Worm (Caenorhabditis elegans): ENCODE results near the gene mlc-5.

mlc-5 gene

ce11 chrIII:13623014-13623413 is at the start of gene mlc-5:
Gene mlc-5, plus strand, starts transcription at chrIII:13623314.
- no peak for TF ChIP-seq B0310.2 (tag; optimal IDR thresholded peaks at IDR 0.05)
- no peak for TF ChIP-seq tbx-11 (GFP tag; IDR thresholded peaks at IDR 0.05)
- TF ChIP-seq flt-1 (GFP tag; IDR thresholded peaks at IDR 0.05): no peak
- TF ChIP-seq hmg-4 (GFP tag; optimal IDR thresholded peaks at IDR 0.05): no peak
- TF ChIP-seq pes-1 (GFP tag; IDR thresholded peaks at IDR 0.05): no peak
- no peak for TF ChIP-seq F13C5.2 (tag; optimal IDR thresholded peaks at IDR 0.05)
- no peak for TF ChIP-seq hmbx-1 (tag; optimal IDR thresholded peaks at IDR 0.05)
- no peak for TF ChIP-seq sea-1 (GFP tag; conservative IDR thresholded peaks at IDR 0.05)
- TF ChIP-seq ceh-36 (tag; optimal IDR thresholded peaks at IDR 0.05): no peak
- TF ChIP-seq ama-1 (optimal IDR thresholded peaks at IDR 0.05): no peak
- no peak for TF ChIP-seq aly-1 (tag; optimal IDR thresholded peaks at IDR 0.05)
- no peak for TF ChIP-seq hnd-1 (tag; optimal IDR thresholded peaks at IDR 0.05)
- TF ChIP-seq scrt-1 (GFP tag; IDR thresholded peaks at IDR 0.05): no peak
- TF ChIP-seq ceh-13 (GFP tag; optimal IDR thresholded peaks at IDR 0.05): no peak
- no peak for TF ChIP-seq tbx-37 (GFP tag; conservative IDR thresholded peaks at IDR 0.05)
- no peak for TF ChIP-seq tra-4 (tag; optimal IDR thresholded peaks at IDR 0.05)
- no peak for TF ChIP-seq ets-7 (tag; optimal IDR thresholded peaks at IDR 0.05)

DNA sequence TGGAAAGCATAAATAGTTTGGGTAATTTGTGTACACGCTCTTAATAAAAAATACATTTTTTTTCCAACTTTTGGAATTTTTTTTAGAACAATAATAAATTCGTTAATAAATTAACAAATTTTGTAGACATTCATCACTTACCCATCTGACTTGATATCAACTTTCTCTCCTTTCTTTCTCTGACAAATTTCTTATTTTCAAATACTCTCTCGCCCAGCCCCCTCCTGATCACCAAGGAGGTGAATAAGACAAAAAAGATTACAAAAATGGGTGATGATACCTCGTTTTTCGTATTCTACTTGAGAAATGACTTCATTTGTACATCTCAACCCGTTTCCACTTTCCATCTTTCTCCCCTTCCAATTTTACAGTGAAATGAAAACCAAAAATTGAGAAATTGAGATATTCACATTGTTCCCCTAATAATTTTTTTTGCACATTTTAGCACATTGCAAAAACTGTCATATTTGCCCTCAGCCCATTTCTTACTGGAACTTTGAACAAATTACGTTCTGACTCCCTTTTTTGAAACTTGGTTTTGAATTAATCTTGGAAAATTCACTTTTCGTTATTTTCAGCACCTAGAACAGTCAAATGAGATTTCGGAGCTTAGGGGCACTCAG is 47.4 kb upstream of the mlc-5 start, which contains the start of gene osm-7:
Gene osm-7, plus strand, starts transcription at position 573 of the 623 bp plus-strand sequence.
- TF ChIP-seq hmg-4 (GFP tag; optimal IDR thresholded peaks at IDR 0.05) (no peak), B0310.2 (tag; optimal IDR thresholded peaks at IDR 0.05) (no peak), aly-1 (tag; optimal IDR thresholded peaks at IDR 0.05) (no peak), tbx-11 (GFP tag; IDR thresholded peaks at IDR 0.05) (no peak), tra-4 (tag; optimal IDR thresholded peaks at IDR 0.05) (no peak), F13C5.2 (tag; optimal IDR thresholded peaks at IDR 0.05) (no peak), ceh-36 (tag; optimal IDR thresholded peaks at IDR 0.05) (no peak), tbx-37 (GFP tag; conservative IDR thresholded peaks at IDR 0.05) (no peak), hnd-1 (tag; optimal IDR thresholded peaks at IDR 0.05) (no peak)

DNA sequence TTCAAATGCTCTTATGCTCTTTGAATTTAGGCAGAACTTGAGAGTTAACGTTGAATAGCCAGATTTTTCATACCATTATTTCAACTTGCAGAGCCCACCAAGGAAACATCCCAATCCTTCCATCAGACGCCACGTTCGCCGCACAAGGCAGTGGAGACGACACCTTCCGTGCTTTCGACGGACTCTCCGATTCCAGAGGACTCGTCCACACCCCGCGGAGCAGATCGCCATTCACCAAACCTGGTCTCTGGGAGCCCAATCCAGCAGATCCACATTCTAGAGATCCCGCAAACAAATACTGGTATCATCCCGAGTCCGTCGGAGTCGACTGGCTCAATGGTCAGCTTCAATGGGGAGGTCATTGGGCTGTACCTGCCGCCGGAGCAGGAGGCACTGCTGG is 43.0 kb upstream of the mlc-5 start:
- TF ChIP-seq ceh-13 (GFP tag; optimal IDR thresholded peaks at IDR 0.05) (no peak), hnd-1 (tag; optimal IDR thresholded peaks at IDR 0.05) (no peak), aly-1 (tag; optimal IDR thresholded peaks at IDR 0.05) (no peak), ama-1 (optimal IDR thresholded peaks at IDR 0.05) (no peak), tra-4 (tag; optimal IDR thresholded peaks at IDR 0.05) (no peak), tbx-11 (GFP tag; IDR thresholded peaks at IDR 0.05) (no peak), B0310.2 (tag; optimal IDR thresholded peaks at IDR 0.05) (no peak)

ce11 chrIII:13580538-13580937 is 42.6 kb upstream of the mlc-5 start, which contains the start of gene T05D4.5:
Gene T05D4.5, plus strand, starts transcription at chrIII:13580838.
- no peak for TF ChIP-seq ama-1 (optimal IDR thresholded peaks at IDR 0.05)
- TF ChIP-seq ceh-13 (GFP tag; optimal IDR thresholded peaks at IDR 0.05): no peak
- TF ChIP-seq hmbx-1 (tag; optimal IDR thresholded peaks at IDR 0.05): no peak
- no peak for TF ChIP-seq sea-1 (GFP tag; conservative IDR thresholded peaks at IDR 0.05)
- TF ChIP-seq tra-4 (tag; optimal IDR thresholded peaks at IDR 0.05): no peak
- no peak for TF ChIP-seq flt-1 (GFP tag; IDR thresholded peaks at IDR 0.05)
- TF ChIP-seq hnd-1 (tag; optimal IDR thresholded peaks at IDR 0.05): no peak
- TF ChIP-seq F13C5.2 (tag; optimal IDR thresholded peaks at IDR 0.05): no peak
- TF ChIP-seq tbx-37 (GFP tag; conservative IDR thresholded peaks at IDR 0.05): no peak
- no peak for TF ChIP-seq scrt-1 (GFP tag; IDR thresholded peaks at IDR 0.05)
- TF ChIP-seq B0310.2 (tag; optimal IDR thresholded peaks at IDR 0.05): no peak
- TF ChIP-seq aly-1 (tag; optimal IDR thresholded peaks at IDR 0.05): no peak
- TF ChIP-seq hmg-4 (GFP tag; optimal IDR thresholded peaks at IDR 0.05): no peak
- no peak for TF ChIP-seq ets-7 (tag; optimal IDR thresholded peaks at IDR 0.05)
- TF ChIP-seq tbx-11 (GFP tag; IDR thresholded peaks at IDR 0.05): no peak
- TF ChIP-seq ceh-36 (tag; optimal IDR thresholded peaks at IDR 0.05): no peak

ce11 chrIII:13581727-13582126 is 41.4 kb upstream of the mlc-5 start:
- TF ChIP-seq sea-1 (GFP tag; conservative IDR thresholded peaks at IDR 0.05) (no peak), tra-4 (tag; optimal IDR thresholded peaks at IDR 0.05) (no peak), F13C5.2 (tag; optimal IDR thresholded peaks at IDR 0.05) (no peak), pes-1 (GFP tag; IDR thresholded peaks at IDR 0.05) (no peak)

- TF ChIP-seq sea-1 (GFP tag; conservative IDR thresholded peaks at IDR 0.05) (peak; percentile 58), tbx-11 (GFP tag; IDR thresholded peaks at IDR 0.05) (0 out of 2 replicates have a peak, but pooled peaks have one; percentile 41)
Measured at ce11 chrIII:13585136-13585535, 38.0 kb upstream of the mlc-5 start.

DNA sequence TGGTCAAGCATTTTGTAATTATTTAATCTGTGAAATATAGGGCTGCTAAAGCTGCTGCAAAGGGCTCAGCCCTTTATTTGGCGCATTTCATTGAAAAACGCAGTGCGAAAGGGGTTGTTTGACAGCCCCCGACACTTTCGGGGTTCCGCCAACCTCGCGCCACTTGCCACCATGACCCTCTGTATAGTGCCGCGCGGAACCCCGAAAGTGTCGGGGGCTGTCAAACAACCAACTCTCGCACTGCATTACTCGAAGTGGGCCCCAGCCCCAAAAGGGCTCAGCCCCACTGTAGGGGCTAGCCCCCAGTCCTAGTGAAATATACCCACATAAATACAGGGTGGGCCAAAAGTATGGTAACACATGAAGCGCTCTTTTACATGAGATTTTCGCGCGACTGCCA is 22.9 kb upstream of the mlc-5 start:
- TF ChIP-seq hmg-4 (GFP tag; optimal IDR thresholded peaks at IDR 0.05): no peak
- no peak for TF ChIP-seq tbx-11 (GFP tag; IDR thresholded peaks at IDR 0.05)
- no peak for TF ChIP-seq ceh-36 (tag; optimal IDR thresholded peaks at IDR 0.05)
- no peak for TF ChIP-seq ets-7 (tag; optimal IDR thresholded peaks at IDR 0.05)
- TF ChIP-seq tbx-37 (GFP tag; conservative IDR thresholded peaks at IDR 0.05): no peak
- TF ChIP-seq F13C5.2 (tag; optimal IDR thresholded peaks at IDR 0.05): no peak
- no peak for TF ChIP-seq hnd-1 (tag; optimal IDR thresholded peaks at IDR 0.05)
- no peak for TF ChIP-seq B0310.2 (tag; optimal IDR thresholded peaks at IDR 0.05)
- TF ChIP-seq hmbx-1 (tag; optimal IDR thresholded peaks at IDR 0.05): no peak
- no peak for TF ChIP-seq ceh-13 (GFP tag; optimal IDR thresholded peaks at IDR 0.05)
- TF ChIP-seq flt-1 (GFP tag; IDR thresholded peaks at IDR 0.05): no peak
- TF ChIP-seq ama-1 (optimal IDR thresholded peaks at IDR 0.05): no peak
- TF ChIP-seq tra-4 (tag; optimal IDR thresholded peaks at IDR 0.05): no peak
- TF ChIP-seq aly-1 (tag; optimal IDR thresholded peaks at IDR 0.05): no peak
- TF ChIP-seq sea-1 (GFP tag; conservative IDR thresholded peaks at IDR 0.05): no peak
- no peak for TF ChIP-seq pes-1 (GFP tag; IDR thresholded peaks at IDR 0.05)
- TF ChIP-seq scrt-1 (GFP tag; IDR thresholded peaks at IDR 0.05): no peak

DNA sequence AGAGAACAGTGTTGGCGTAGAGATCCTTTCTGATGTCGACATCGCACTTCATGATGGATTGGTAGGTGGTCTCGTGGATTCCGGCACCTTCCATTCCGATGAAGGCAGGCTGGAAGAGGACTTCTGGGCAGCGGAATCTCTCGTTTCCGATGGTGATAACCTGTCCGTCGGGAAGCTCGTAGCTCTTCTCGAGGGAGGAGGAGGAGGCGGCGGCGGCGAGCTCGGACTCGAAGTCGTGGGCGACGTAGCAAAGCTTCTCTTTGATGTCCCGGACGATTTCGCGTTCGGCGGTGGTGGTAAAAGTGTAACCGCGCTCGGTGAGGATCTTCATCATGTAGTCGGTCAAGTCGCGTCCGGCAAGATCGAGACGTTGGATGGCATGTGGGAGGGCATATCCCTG is 18.3 kb upstream of the mlc-5 start:
- no peak for TF ChIP-seq B0310.2 (tag; optimal IDR thresholded peaks at IDR 0.05)
- no peak for TF ChIP-seq hmg-4 (GFP tag; optimal IDR thresholded peaks at IDR 0.05)
- no peak for TF ChIP-seq sea-1 (GFP tag; conservative IDR thresholded peaks at IDR 0.05)
- TF ChIP-seq aly-1 (tag; optimal IDR thresholded peaks at IDR 0.05): no peak
- no peak for TF ChIP-seq flt-1 (GFP tag; IDR thresholded peaks at IDR 0.05)
- TF ChIP-seq tbx-37 (GFP tag; conservative IDR thresholded peaks at IDR 0.05): no peak
- no peak for TF ChIP-seq ets-7 (tag; optimal IDR thresholded peaks at IDR 0.05)
- TF ChIP-seq tra-4 (tag; optimal IDR thresholded peaks at IDR 0.05): no peak
- no peak for TF ChIP-seq scrt-1 (GFP tag; IDR thresholded peaks at IDR 0.05)
- TF ChIP-seq hnd-1 (tag; optimal IDR thresholded peaks at IDR 0.05): no peak
- no peak for TF ChIP-seq ceh-36 (tag; optimal IDR thresholded peaks at IDR 0.05)
- TF ChIP-seq pes-1 (GFP tag; IDR thresholded peaks at IDR 0.05): no peak
- TF ChIP-seq ama-1 (optimal IDR thresholded peaks at IDR 0.05): no peak
- TF ChIP-seq F13C5.2 (tag; optimal IDR thresholded peaks at IDR 0.05): no peak
- no peak for TF ChIP-seq tbx-11 (GFP tag; IDR thresholded peaks at IDR 0.05)
- TF ChIP-seq ceh-13 (GFP tag; optimal IDR thresholded peaks at IDR 0.05): no peak

Measured in whole organism, early embryonic.